Worm (Caenorhabditis elegans) whole organism, L4 larva: ENCODE data around the gene fbxa-153.

Source experiments
- F10B5.3 ChIP-seq: sonication (generic microtip); optimal IDR thresholded peaks from 2 replicates; lab custom pipeline; 2016; ENCODE audit warnings: mild to moderate bottlenecking, missing genetic modification characterization, missing compliant biosample characterization
- ama-1 ChIP-seq: fragments of 150-350 bp; optimal IDR thresholded peaks from 2 replicates; lab custom pipeline; 2014; ENCODE audit warnings: inconsistent platforms, mixed read lengths
- ceh-82 ChIP-seq: sonication (generic microtip); optimal IDR thresholded peaks from 2 replicates; lab custom pipeline; 2017; ENCODE audit warnings: missing biosample characterization, missing genetic modification characterization
- fkh-10 ChIP-seq: fragments of 150-350 bp; optimal IDR thresholded peaks from 2 replicates; lab custom pipeline; 2014; ENCODE audit warnings: missing biosample characterization, missing genetic modification reagents, missing genetic modification characterization
- fos-1 ChIP-seq: fragments of 150-350 bp; optimal IDR thresholded peaks from 2 replicates; lab custom pipeline; 2014; ENCODE audit warnings: missing biosample characterization, missing genetic modification characterization
- lin-1 ChIP-seq: fragments of 200-800 bp; sonication (Bioruptor generic); IDR thresholded peaks from 2 replicates; pipeline ENCODE4 v1.3.6; 2022; ENCODE audit warnings: missing genetic modification reagents, missing genetic modification characterization, missing compliant biosample characterization
- lin-15B ChIP-seq: fragments of 150-350 bp; sonication (generic microtip); optimal IDR thresholded peaks from 3 replicates; lab custom pipeline; 2014; ENCODE audit warnings: missing biosample characterization, missing genetic modification characterization
- lir-3 ChIP-seq: sonication (generic microtip); optimal IDR thresholded peaks from 2 replicates; lab custom pipeline; 2016; ENCODE audit warnings: mild to moderate bottlenecking, missing genetic modification characterization, missing compliant biosample characterization
- nhr-11 ChIP-seq: fragments of 150-350 bp; optimal IDR thresholded peaks from 2 replicates; lab custom pipeline; 2014; ENCODE audit warnings: missing biosample characterization, missing genetic modification characterization
- nhr-25 ChIP-seq: sonication (generic microtip); optimal IDR thresholded peaks from 2 replicates; lab custom pipeline; 2017; ENCODE audit warnings: missing genetic modification characterization, mild to moderate bottlenecking, missing compliant biosample characterization, antibody characterized with exemption, moderate library complexity, borderline replicate concordance; ENCODE audit not compliant: insufficient read depth
- nhr-77 ChIP-seq: fragments of 150-350 bp; optimal IDR thresholded peaks from 2 replicates; lab custom pipeline; 2014; ENCODE audit warnings: missing biosample characterization, missing genetic modification characterization
- rbr-2 ChIP-seq: sonication (generic microtip); optimal IDR thresholded peaks from 2 replicates; lab custom pipeline; 2016; ENCODE audit warnings: missing genotype, missing genetic modification characterization, missing compliant biosample characterization
- skn-1 ChIP-seq: fragments of 150-350 bp; optimal IDR thresholded peaks from 2 replicates; lab custom pipeline; 2014; ENCODE audit warnings: missing biosample characterization, missing genetic modification characterization
- ztf-11 ChIP-seq: fragments of 150-350 bp; optimal IDR thresholded peaks from 2 replicates; lab custom pipeline; 2014; ENCODE audit warnings: missing biosample characterization, missing genetic modification characterization

- TF ChIP-seq lir-3 (no peak), fkh-10 (GFP tag; lab: Kevin White, UChicago) (no peak), lin-1 (GFP tag; lab: Robert Waterston, UW) (no peak), ama-1 (lab: Kevin White, UChicago) (no peak), ceh-82 (tag; lab: Kevin White, UChicago) (no peak), lin-15B (tag; lab: Kevin White, UChicago) (no peak), rbr-2 (tag; lab: Kevin White, UChicago) (no peak), nhr-77 (tag; lab: Kevin White, UChicago) (no peak), skn-1 (no peak), fos-1 (tag; lab: Kevin White, UChicago) (no peak), ztf-11 (tag; lab: Kevin White, UChicago) (no peak), F10B5.3 (tag; lab: Kevin White, UChicago) (no peak), nhr-11 (tag; lab: Kevin White, UChicago) (no peak), nhr-25 (no peak)
Observed at ce11 chrV:15578386-15578785, 31.8 kb downstream of the fbxa-153 start, which contains the start of gene F28F8.9.
